Fruit fly (Drosophila melanogaster): ENCODE measurements around the gene Ald1.

dm6 chr3R:26226506-26227277, 34.7 kb downstream of the Ald1 start:
- TF ChIP-seq usp (GFP tag; optimal IDR thresholded peaks at IDR 0.05) (no peak), psq (optimal IDR thresholded peaks at IDR 0.05) (no peak)

All from whole organism.